Fruit fly (Drosophila melanogaster) whole organism, adult: ENCODE results near the gene CG7906.

Experiments
- CG11617 ChIP-seq: fragments of 200-800 bp; sonication (Bioruptor generic); optimal IDR thresholded peaks from 2 replicates; lab custom pipeline; 2017; ENCODE audit warnings: mild to moderate bottlenecking, missing biosample characterization, missing genetic modification reagents, missing genetic modification characterization
- CG12768 ChIP-seq: fragments of 200-800 bp; sonication (Bioruptor generic); optimal IDR thresholded peaks from 2 replicates; lab custom pipeline; 2017; ENCODE audit warnings: missing biosample characterization, missing genetic modification characterization, mild to moderate bottlenecking, moderate library complexity, missing genetic modification reagents
- CG14711 ChIP-seq: fragments of 200-800 bp; sonication (Bioruptor generic); optimal IDR thresholded peaks from 2 replicates; lab custom pipeline; 2018; ENCODE audit warnings: missing biosample characterization, mild to moderate bottlenecking, missing genetic modification characterization, moderate library complexity
- CG1620 ChIP-seq: fragments of 200-800 bp; sonication (Bioruptor generic); optimal IDR thresholded peaks from 2 replicates; lab custom pipeline; 2016; ENCODE audit warnings: missing biosample characterization, missing genetic modification characterization
- CG33017 ChIP-seq: fragments of 200-800 bp; sonication (Bioruptor generic); optimal IDR thresholded peaks from 2 replicates; lab custom pipeline; 2018; ENCODE audit warnings: missing biosample characterization, mild to moderate bottlenecking, missing genetic modification characterization, moderate library complexity
- CG5204 ChIP-seq: fragments of 200-800 bp; sonication (Bioruptor generic); optimal IDR thresholded peaks from 2 replicates; lab custom pipeline; 2016; ENCODE audit warnings: missing biosample characterization, missing genetic modification characterization
- Clk ChIP-seq: fragments of 200-800 bp; sonication (Bioruptor generic); optimal IDR thresholded peaks from 2 replicates; lab custom pipeline; 2017; ENCODE audit warnings: missing biosample characterization, missing genetic modification characterization
- Hr96 ChIP-seq: fragments of 200-800 bp; sonication (Bioruptor generic); optimal IDR thresholded peaks from 2 replicates; lab custom pipeline; 2016; ENCODE audit warnings: missing biosample characterization, missing genetic modification characterization
- Mnt ChIP-seq: fragments of 200-800 bp; sonication (Bioruptor generic); optimal IDR thresholded peaks from 2 replicates; lab custom pipeline; 2016; ENCODE audit warnings: missing biosample characterization, mild to moderate bottlenecking, missing genetic modification characterization
- bab1 ChIP-seq: fragments of 200-800 bp; sonication (Bioruptor generic); optimal IDR thresholded peaks from 3 replicates; lab custom pipeline; 2019; ENCODE audit warnings: missing biosample characterization, mild to moderate bottlenecking, missing genetic modification characterization, moderate library complexity
- cic ChIP-seq: fragments of 200-800 bp; sonication (Bioruptor generic); optimal IDR thresholded peaks from 2 replicates; lab custom pipeline; 2017; ENCODE audit warnings: missing biosample characterization, mild to moderate bottlenecking, missing genetic modification characterization, moderate library complexity
- cnc ChIP-seq, 2 experiments: fragments of >200 bp; optimal IDR thresholded peaks; 2 replicates each; lab custom pipeline; 2017
- ovo ChIP-seq: fragments of 200-800 bp; sonication (Bioruptor generic); optimal IDR thresholded peaks from 2 replicates; lab custom pipeline; 2016; ENCODE audit warnings: missing biosample characterization, missing genetic modification characterization
- tj ChIP-seq: fragments of 200-800 bp; sonication (Bioruptor generic); optimal IDR thresholded peaks from 3 replicates; lab custom pipeline; 2017; ENCODE audit warnings: missing biosample characterization, mild to moderate bottlenecking, missing genetic modification characterization, moderate library complexity
- toe ChIP-seq: fragments of 200-800 bp; sonication (Bioruptor generic); optimal IDR thresholded peaks from 2 replicates; lab custom pipeline; 2016; ENCODE audit warnings: missing biosample characterization, missing genetic modification characterization

Gene CG7906

DNA sequence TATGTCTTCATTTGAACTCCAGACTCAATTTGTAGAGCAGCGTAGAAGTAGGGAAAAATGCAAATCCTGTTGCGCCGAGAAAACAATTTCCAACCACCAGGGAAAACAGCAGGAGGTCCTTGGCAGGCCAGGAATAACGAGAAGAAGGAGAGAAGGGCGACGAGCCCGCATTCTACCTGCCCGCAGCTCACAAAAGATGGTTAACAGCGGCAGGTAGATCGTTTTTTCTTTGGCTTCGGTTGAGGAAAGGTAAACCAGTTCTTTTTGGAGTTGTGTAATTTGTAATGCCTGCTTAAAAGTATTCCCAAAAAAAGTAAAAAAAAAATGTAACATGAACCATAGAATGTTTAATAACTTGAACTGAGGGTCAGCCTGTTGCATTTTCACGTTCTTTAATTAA is 39.7 kb downstream of the CG7906 start:
- TF ChIP-seq ovo (no peak), Hr96 (GFP tag; lab: Kevin White, UChicago) (no peak), CG14711 (tag; lab: Kevin White, UChicago) (no peak), CG11617 (GFP tag; lab: Kevin White, UChicago) (no peak), CG12768 (GFP tag; lab: Kevin White, UChicago) (no peak), Clk (GFP tag; lab: Kevin White, UChicago) (no peak), cnc (optimal IDR thresholded peaks at IDR 0.05; lab: Kevin White, UChicago) (no peak), CG33017 (tag; lab: Kevin White, UChicago) (no peak), toe (GFP tag; lab: Kevin White, UChicago) (no peak)

DNA sequence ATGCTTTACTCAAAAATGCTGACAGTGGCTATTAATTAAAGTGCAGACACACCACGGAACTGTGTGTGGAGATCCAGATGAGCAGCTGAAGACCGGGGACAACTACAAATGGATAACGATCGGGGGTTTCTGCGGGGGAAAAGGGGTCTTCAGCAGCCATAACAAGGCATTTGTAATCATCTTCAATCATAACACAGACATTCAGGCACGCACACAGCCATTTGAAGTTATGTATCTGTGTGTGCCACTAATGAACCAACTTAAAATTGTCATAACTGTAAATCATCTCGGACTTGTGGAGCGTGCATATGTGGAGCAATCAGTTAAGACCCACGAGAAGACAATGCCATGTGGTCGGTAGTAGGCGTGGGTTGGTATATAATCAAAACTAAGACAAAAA is 45.7 kb downstream of the CG7906 start:
- TF ChIP-seq cnc (optimal IDR thresholded peaks at IDR 0.05; lab: Kevin White, UChicago) (no peak), CG1620 (GFP tag; lab: Kevin White, UChicago) (no peak)

DNA sequence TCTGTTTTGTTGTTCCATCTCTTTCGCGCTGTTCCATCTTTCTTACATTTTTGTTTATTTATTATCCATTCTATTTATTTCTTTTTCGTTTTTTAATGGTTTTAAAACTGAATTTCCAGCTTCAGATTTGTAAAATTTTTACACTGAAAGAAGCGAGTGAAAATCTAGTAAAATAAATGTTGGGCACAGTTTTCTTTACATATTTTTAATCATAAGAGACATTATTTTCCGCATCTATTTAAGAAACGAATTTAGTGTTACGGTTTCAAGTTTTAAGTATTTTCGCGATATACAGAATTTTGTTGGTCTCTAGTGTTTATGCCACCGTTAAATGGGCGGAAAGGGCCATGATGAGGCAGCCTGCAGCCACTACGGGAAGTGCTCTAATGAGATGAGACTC is 51.4 kb downstream of the CG7906 start:
- TF ChIP-seq cnc (optimal IDR thresholded peaks at IDR 0.05; lab: Kevin White, UChicago) (no peak), cic (GFP tag; lab: Kevin White, UChicago) (no peak), CG5204 (GFP tag; lab: Kevin White, UChicago) (no peak), CG14711 (tag; lab: Kevin White, UChicago) (no peak), CG12768 (GFP tag; lab: Kevin White, UChicago) (no peak), bab1 (GFP tag; lab: Kevin White, UChicago) (no peak), toe (GFP tag; lab: Kevin White, UChicago) (no peak), Clk (GFP tag; lab: Kevin White, UChicago) (no peak), Mnt (GFP tag; lab: Kevin White, UChicago) (no peak), tj (no peak), ovo (no peak), CG11617 (GFP tag; lab: Kevin White, UChicago) (no peak), CG1620 (GFP tag; lab: Kevin White, UChicago) (no peak), Hr96 (GFP tag; lab: Kevin White, UChicago) (no peak)
